Worm (Caenorhabditis elegans) whole organism, midembryonic: ENCODE data around the gene slcf-2.

Experiments
- T22C8.4 ChIP-seq: fragments of 200-800 bp; sonication (Bioruptor generic); IDR thresholded peaks from 2 replicates; pipeline ENCODE4 v1.3.6; 2022; ENCODE audit warnings: missing genetic modification characterization, missing compliant biosample characterization
- cog-1 ChIP-seq: sonication (generic microtip); optimal IDR thresholded peaks from 2 replicates; lab custom pipeline; 2016; ENCODE audit warnings: missing genetic modification characterization, missing compliant biosample characterization
- flt-1 ChIP-seq: fragments of 200-800 bp; sonication (Bioruptor generic); IDR thresholded peaks from 2 replicates; pipeline ENCODE4 v1.3.6; 2022; ENCODE audit warnings: missing genetic modification characterization, missing compliant biosample characterization
- klf-2 ChIP-seq: fragments of 200-800 bp; sonication (Bioruptor generic); conservative IDR thresholded peaks from 2 replicates; pipeline ENCODE4 v1.3.6; 2022; ENCODE audit warnings: missing genetic modification reagents, missing genetic modification characterization, missing compliant biosample characterization
- ref-1 ChIP-seq: fragments of 200-800 bp; sonication (Bioruptor generic); conservative IDR thresholded peaks from 2 replicates; pipeline ENCODE4 v1.3.6; 2022; ENCODE audit warnings: missing genetic modification reagents, missing genetic modification characterization, missing compliant biosample characterization

- TF ChIP-seq cog-1 (tag; lab: Kevin White, UChicago) (no peak), flt-1 (no peak), klf-2 (GFP tag; lab: Robert Waterston, UW) (no peak), ref-1 (no peak), T22C8.4 (GFP tag; lab: Robert Waterston, UW) (no peak)
Measured at ce11 chrX:3444514-3444913, 50.9 kb downstream of the slcf-2 start, which contains the start of gene ZK813.7.
